Worm (Caenorhabditis elegans) whole organism, L1 larva: ENCODE data around the gene frpr-15.
A peak's percentile ranks its signal among the peaks of the same experiment; 100 is the strongest.

Experiments used
- C04F5.9 ChIP-seq: sonication (generic microtip); optimal IDR thresholded peaks from 2 replicates; lab custom pipeline; 2016; ENCODE audit warnings: missing genetic modification characterization, missing compliant biosample characterization
- C16A3.4 ChIP-seq: fragments of 150-350 bp; optimal IDR thresholded peaks from 2 replicates; lab custom pipeline; 2014; ENCODE audit warnings: missing biosample characterization, missing genetic modification characterization
- alr-1 ChIP-seq: fragments of 200-800 bp; sonication (Bioruptor generic); optimal IDR thresholded peaks from 2 replicates; lab custom pipeline; 2018; ENCODE audit warnings: borderline replicate concordance, mild to moderate bottlenecking, missing genetic modification characterization, missing compliant biosample characterization
- blmp-1 ChIP-seq: fragments of 150-350 bp; optimal IDR thresholded peaks from 2 replicates; lab custom pipeline; 2014; ENCODE audit warnings: missing biosample characterization, missing genetic modification characterization
- ceh-63 ChIP-seq: fragments of 200-800 bp; sonication (Bioruptor generic); optimal IDR thresholded peaks from 2 replicates; lab custom pipeline; 2018; ENCODE audit warnings: mild to moderate bottlenecking, missing genetic modification characterization, missing compliant biosample characterization
- ceh-82 ChIP-seq, 3 experiments: fragments of 150-350 bp in 1 of 3; sonication (generic microtip) in 2 of 3; optimal IDR thresholded peaks; 2 replicates each; lab custom pipeline; 2014 to 2017; ENCODE audit warnings: missing biosample characterization in 3 of 3, missing genetic modification characterization in 3 of 3
- ceh-88 ChIP-seq: fragments of 200-800 bp; sonication (Bioruptor generic); IDR thresholded peaks from 2 replicates; pipeline ENCODE4 v1.3.6; 2022; ENCODE audit warnings: missing genetic modification characterization, missing compliant biosample characterization
- ceh-90 ChIP-seq: sonication (generic microtip); optimal IDR thresholded peaks from 2 replicates; lab custom pipeline; 2016; ENCODE audit warnings: missing genetic modification characterization, missing compliant biosample characterization
- dpl-1 ChIP-seq, 3 experiments: fragments of 150-350 bp in 2 of 3; sonication (generic microtip) in 1 of 3; optimal IDR thresholded peaks; 2 replicates each; lab custom pipeline; 2014 to 2017; ENCODE audit warnings: missing biosample characterization in 3 of 3, missing genetic modification characterization in 3 of 3, missing genetic modification reagents in 3 of 3
- efl-1 ChIP-seq, 4 experiments: fragments of 150-350 bp; optimal IDR thresholded peaks in 3 of 4; peaks in 1 of 4; 1 replicate in 1 of 4; 2 replicates in 3 of 4; lab custom pipeline; 2014; ENCODE audit warnings: missing biosample characterization in 2 of 4, missing genetic modification characterization in 2 of 4, missing genetic modification reagents in 2 of 4
- hlh-4 ChIP-seq: sonication (generic microtip); optimal IDR thresholded peaks from 2 replicates; lab custom pipeline; 2016; ENCODE audit warnings: mild to moderate bottlenecking, missing genetic modification characterization, missing compliant biosample characterization
- hpl-2 ChIP-seq: fragments of 150-350 bp; optimal IDR thresholded peaks from 2 replicates; lab custom pipeline; 2014; ENCODE audit warnings: missing biosample characterization, missing genetic modification reagents, missing genetic modification characterization
- lin-14 ChIP-seq: fragments of 200-800 bp; sonication (Bioruptor generic); optimal IDR thresholded peaks from 2 replicates; lab custom pipeline; 2018; ENCODE audit warnings: mild to moderate bottlenecking, missing genetic modification characterization, moderate library complexity, missing compliant biosample characterization
- lin-15B ChIP-seq: fragments of 150-350 bp; sonication (generic microtip); optimal IDR thresholded peaks from 3 replicates; lab custom pipeline; 2014; ENCODE audit warnings: missing biosample characterization, missing genetic modification characterization
- lin-35 ChIP-seq, 2 experiments: fragments of 150-350 bp; optimal IDR thresholded peaks; 2 replicates each; lab custom pipeline; 2014; ENCODE audit warnings: missing biosample characterization in 2 of 2, missing genetic modification characterization in 2 of 2, missing genetic modification reagents in 2 of 2
- lir-3 ChIP-seq: sonication (generic microtip); optimal IDR thresholded peaks from 2 replicates; lab custom pipeline; 2016; ENCODE audit warnings: mild to moderate bottlenecking, missing genetic modification characterization, moderate library complexity, missing compliant biosample characterization; ENCODE audit not compliant: poor library complexity
- lsy-2 ChIP-seq, 2 experiments: fragments of 150-350 bp; optimal IDR thresholded peaks; 2 replicates each; lab custom pipeline; 2014; ENCODE audit warnings: missing biosample characterization in 2 of 2, missing genetic modification characterization in 2 of 2
- nhr-12 ChIP-seq: sonication (generic microtip); optimal IDR thresholded peaks from 2 replicates; lab custom pipeline; 2017; ENCODE audit warnings: missing biosample characterization, missing genetic modification characterization
- nhr-19 ChIP-seq: fragments of 200-800 bp; sonication (Bioruptor generic); conservative IDR thresholded peaks from 2 replicates; pipeline ENCODE4 v1.3.6; 2022; ENCODE audit warnings: missing genetic modification characterization, missing compliant biosample characterization
- nhr-28 ChIP-seq: fragments of 150-350 bp; optimal IDR thresholded peaks from 2 replicates; lab custom pipeline; 2014; ENCODE audit warnings: missing biosample characterization, missing genetic modification characterization
- nhr-71 ChIP-seq: sonication (generic microtip); optimal IDR thresholded peaks from 2 replicates; lab custom pipeline; 2016; ENCODE audit warnings: mild to moderate bottlenecking, missing genetic modification characterization, moderate library complexity, missing compliant biosample characterization
- nhr-77 ChIP-seq: fragments of 150-350 bp; optimal IDR thresholded peaks from 2 replicates; lab custom pipeline; 2014; ENCODE audit warnings: missing biosample characterization, missing genetic modification characterization
- nhr-85 ChIP-seq: sonication (generic microtip); peaks from one replicate; lab custom pipeline; 2016; ENCODE audit warnings: missing genetic modification characterization, inconsistent platforms, missing compliant biosample characterization
- pax-3 ChIP-seq: fragments of 200-800 bp; sonication (Bioruptor generic); optimal IDR thresholded peaks from 2 replicates; lab custom pipeline; 2018; ENCODE audit warnings: mild to moderate bottlenecking, missing genetic modification characterization, moderate library complexity, missing compliant biosample characterization
- rnt-1 ChIP-seq: sonication (generic microtip); optimal IDR thresholded peaks from 2 replicates; lab custom pipeline; 2016; ENCODE audit warnings: mild to moderate bottlenecking, missing genetic modification characterization, moderate library complexity, missing compliant biosample characterization
- skn-1 ChIP-seq: fragments of 150-350 bp; optimal IDR thresholded peaks from 2 replicates; lab custom pipeline; 2014; ENCODE audit warnings: missing biosample characterization, missing genetic modification characterization
- snu-23 ChIP-seq: sonication (generic microtip); optimal IDR thresholded peaks from 2 replicates; lab custom pipeline; 2016; ENCODE audit warnings: missing genetic modification characterization, missing compliant biosample characterization
- sox-4 ChIP-seq: sonication (generic microtip); optimal IDR thresholded peaks from 2 replicates; lab custom pipeline; 2016; ENCODE audit warnings: missing genetic modification characterization, missing compliant biosample characterization
- sptf-1 ChIP-seq: fragments of 150-350 bp; optimal IDR thresholded peaks from 2 replicates; lab custom pipeline; 2014; ENCODE audit warnings: missing biosample characterization, missing genetic modification characterization
- unc-30 ChIP-seq: sonication (generic microtip); optimal IDR thresholded peaks from 2 replicates; lab custom pipeline; 2017; ENCODE audit warnings: missing biosample characterization, missing genetic modification characterization
- unc-86 ChIP-seq: sonication (generic microtip); optimal IDR thresholded peaks from 2 replicates; lab custom pipeline; 2016; ENCODE audit warnings: missing genetic modification characterization, missing compliant biosample characterization
- vab-15 ChIP-seq: sonication (generic microtip); optimal IDR thresholded peaks from 2 replicates; lab custom pipeline; 2017; ENCODE audit warnings: missing genotype, mild to moderate bottlenecking, missing genetic modification characterization, missing compliant biosample characterization
- zip-4 ChIP-seq: fragments of 200-800 bp; sonication (Bioruptor generic); optimal IDR thresholded peaks from 2 replicates; lab custom pipeline; 2018; ENCODE audit warnings: mild to moderate bottlenecking, missing genetic modification characterization, moderate library complexity, missing compliant biosample characterization
- ztf-4 ChIP-seq: fragments of 150-350 bp; optimal IDR thresholded peaks from 2 replicates; lab custom pipeline; 2014; ENCODE audit warnings: missing biosample characterization, missing genetic modification characterization

The frpr-15 gene

ce11 chrV:12637764-12638502 lies 42.0 kb upstream of the frpr-15 start (continued):
- TF ChIP-seq lin-15B (tag; lab: Kevin White, UChicago) = no peak

ce11 chrV:12640384-12640783 lies 39.5 kb upstream of the frpr-15 start, which contains the start of gene gpa-8:
Gene gpa-8, minus strand, starts transcription at chrV:12640484.
- TF ChIP-seq dpl-1 (GFP tag; optimal IDR thresholded peaks at IDR 0.05; lab: Kevin White, UChicago) (no peak), nhr-12 (tag; lab: Kevin White, UChicago) (no peak)

ce11 chrV:12644500-12644899 lies 35.4 kb upstream of the frpr-15 start, which contains the start of gene F56H9.8:
Gene F56H9.8, plus strand, starts transcription at chrV:12644800.
- TF ChIP-seq pax-3 (tag; lab: Kevin White, UChicago) (peak; percentile 29), skn-1 (tag; lab: Kevin White, UChicago) (no peak)

ce11 chrV:12649213-12649612 lies 30.7 kb upstream of the frpr-15 start, which contains the start of gene gpa-9:
Gene gpa-9, minus strand, starts transcription at chrV:12649313.
- TF ChIP-seq efl-1 (optimal IDR thresholded peaks at IDR 0.05; lab: Kevin White, UChicago) (no peak), efl-1 (GFP tag; optimal IDR thresholded peaks at IDR 0.05 in 1 of 2; lab: Kevin White, UChicago) (peak in 1 of 2 experiments; percentile 32), alr-1 (tag; lab: Kevin White, UChicago) (no peak)
- TF ChIP-seq, all 84 proteins: peak for 1

- TF ChIP-seq snu-23 (GFP tag; lab: Kevin White, UChicago) = no peak
- no peak for TF ChIP-seq hpl-2
- no peak for TF ChIP-seq ztf-4
- peak; percentile 71 for TF ChIP-seq lin-14
- TF ChIP-seq nhr-19 (GFP tag; lab: Robert Waterston, UW) = no peak
- TF ChIP-seq ceh-90 (tag; lab: Kevin White, UChicago) = no peak
- TF ChIP-seq hlh-4 = no peak
- no peak for TF ChIP-seq nhr-77 (tag; lab: Kevin White, UChicago)
- no peak for TF ChIP-seq vab-15
- TF ChIP-seq lin-15B (tag; lab: Kevin White, UChicago) = peak; percentile 17
- TF ChIP-seq efl-1 (optimal IDR thresholded peaks at IDR 0.05; lab: Kevin White, UChicago) = peak; percentile 32 to 41
- TF ChIP-seq efl-1 (GFP tag; optimal IDR thresholded peaks at IDR 0.05 in 1 of 2; lab: Kevin White, UChicago) = peak in 1 of 2 experiments; percentile 21
- TF ChIP-seq rnt-1 = peak; percentile 49
- no peak for TF ChIP-seq zip-4 (GFP tag; lab: Kevin White, UChicago)
- TF ChIP-seq C04F5.9 (tag; lab: Kevin White, UChicago) = no peak
- TF ChIP-seq dpl-1 (GFP tag; optimal IDR thresholded peaks at IDR 0.05; lab: Kevin White, UChicago) = peak in 1 of 3 experiments; percentile 50
- peak; percentile 33 for TF ChIP-seq lir-3 (tag; lab: Kevin White, UChicago)
- TF ChIP-seq nhr-85 = no peak
- TF ChIP-seq ceh-88 (GFP tag; lab: Robert Waterston, UW) = no peak
- TF ChIP-seq nhr-71 (tag; lab: Kevin White, UChicago) = peak; percentile 9
- peak; percentile 15 for TF ChIP-seq C16A3.4 (tag; lab: Kevin White, UChicago)
- peak; percentile 29 for TF ChIP-seq lin-35 (GFP tag; optimal IDR thresholded peaks at IDR 0.05; lab: Kevin White, UChicago)
- TF ChIP-seq lsy-2 (tag; optimal IDR thresholded peaks at IDR 0.05; lab: Kevin White, UChicago) = peak in 1 of 2 experiments; percentile 51
- no peak for TF ChIP-seq unc-86
- no peak for TF ChIP-seq nhr-28 (tag; lab: Kevin White, UChicago)
- TF ChIP-seq sptf-1 (tag; lab: Kevin White, UChicago) = no peak
- no peak for TF ChIP-seq sox-4 (tag; lab: Kevin White, UChicago)
- peak in 1 of 3 experiments; percentile 32 for TF ChIP-seq ceh-82 (tag; optimal IDR thresholded peaks at IDR 0.05; lab: Kevin White, UChicago)
- peak; percentile 24 for TF ChIP-seq blmp-1
- TF ChIP-seq unc-30 (tag; lab: Kevin White, UChicago) = no peak
- TF ChIP-seq ceh-63 (GFP tag; lab: Kevin White, UChicago) = no peak
Measured at ce11 chrV:12649636-12650035, 30.3 kb upstream of the frpr-15 start, which contains the start of gene lin-25. Gene lin-25, plus strand, starts transcription at chrV:12649925.
